Fruit fly (Drosophila melanogaster): Measurements from ENCODE around the gene Afti.

Afti gene

DNA sequence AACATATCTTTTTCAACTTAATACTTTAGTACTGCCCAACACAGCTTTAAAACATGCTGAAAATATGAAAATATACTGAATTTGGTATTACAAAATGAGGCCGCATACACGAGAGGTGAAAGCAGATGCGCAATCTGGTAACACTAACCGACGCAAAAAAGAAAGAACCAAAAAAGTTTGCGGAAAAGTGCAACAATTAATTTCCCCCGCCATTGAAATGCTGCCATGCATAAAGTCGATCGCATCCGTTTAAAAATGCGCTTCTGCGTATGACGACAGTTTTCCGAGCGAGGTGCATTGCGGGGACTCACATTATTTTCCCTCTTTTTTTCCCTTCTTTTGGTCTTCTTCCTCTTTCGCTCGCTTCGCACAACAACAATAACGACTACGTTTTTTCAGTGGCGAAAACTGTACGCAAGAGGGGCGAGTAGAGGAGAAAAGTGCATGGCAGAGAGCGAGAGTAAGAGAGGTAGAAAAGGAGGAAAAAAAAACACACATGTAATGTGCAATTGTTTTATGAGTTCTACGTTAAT is 10.5 kb downstream of the Afti start, which contains the start of gene Set8:
Set8 (plus strand) TSS at position 127 of the 533 bp plus-strand sequence.
- TF ChIP-seq dsf (GFP tag; optimal IDR thresholded peaks at IDR 0.05; ENCODE audit: borderline replicate concordance) (no peak), jim (GFP tag; optimal IDR thresholded peaks at IDR 0.05) (peak; percentile 93), psq (GFP tag; optimal IDR thresholded peaks at IDR 0.05) (peak; percentile 96), usp (GFP tag; optimal IDR thresholded peaks at IDR 0.05) (no peak), Rel (GFP tag; optimal IDR thresholded peaks at IDR 0.05) (no peak), Rel (tag; optimal IDR thresholded peaks at IDR 0.05) (peak; percentile 97)

DNA sequence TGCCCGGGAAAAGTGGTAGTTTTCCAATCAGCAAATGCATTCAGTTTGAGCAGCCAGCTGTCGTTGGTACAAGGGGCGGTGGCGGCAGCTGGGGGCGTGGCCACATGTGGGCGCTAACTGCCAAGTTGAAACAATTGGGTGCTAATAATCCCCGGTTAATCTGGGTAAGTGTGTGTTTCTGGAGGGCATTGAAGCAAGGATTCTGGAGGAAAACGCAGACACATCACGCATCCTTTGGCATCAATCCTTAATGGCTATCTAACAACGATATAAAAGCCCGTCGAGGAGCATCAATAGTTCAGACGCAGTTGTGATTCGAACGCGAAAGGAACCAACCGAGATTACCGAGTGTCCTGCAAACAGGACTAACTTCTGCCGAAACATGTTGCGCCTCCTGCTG is 11.9 kb downstream of the Afti start, which contains the start of gene Crz:
Crz (plus strand) TSS at position 301 of the 400 bp plus-strand sequence.
- TF ChIP-seq Mio (GFP tag; optimal IDR thresholded peaks at IDR 0.05) = no peak
- TF ChIP-seq rgr (GFP tag; optimal IDR thresholded peaks at IDR 0.05) = no peak
- TF ChIP-seq CG9705 (GFP tag; optimal IDR thresholded peaks at IDR 0.05) = no peak
- no peak for TF ChIP-seq ey (GFP tag; optimal IDR thresholded peaks at IDR 0.05)
- no peak for TF ChIP-seq dl (GFP tag; optimal IDR thresholded peaks at IDR 0.05; ENCODE audit: insufficient read depth in 1 of 2, partially characterized antibody in 2 of 2)
- TF ChIP-seq Rel (GFP tag; optimal IDR thresholded peaks at IDR 0.05) = no peak
- no peak for TF ChIP-seq Rel (tag; optimal IDR thresholded peaks at IDR 0.05)
- no peak for TF ChIP-seq fru (GFP tag; optimal IDR thresholded peaks at IDR 0.05)
- TF ChIP-seq br (GFP tag; optimal IDR thresholded peaks at IDR 0.05) = no peak
- no peak for TF ChIP-seq tai (GFP tag; optimal IDR thresholded peaks at IDR 0.05)
- no peak for TF ChIP-seq Hr83 (GFP tag; optimal IDR thresholded peaks at IDR 0.05; ENCODE audit: poor library complexity, severe bottlenecking)
- TF ChIP-seq Myc (optimal IDR thresholded peaks at IDR 0.05) = no peak
- no peak for TF ChIP-seq h (GFP tag; optimal IDR thresholded peaks at IDR 0.05)
- TF ChIP-seq dsf (GFP tag; optimal IDR thresholded peaks at IDR 0.05; ENCODE audit: borderline replicate concordance) = no peak
- no peak for TF ChIP-seq usp (GFP tag; optimal IDR thresholded peaks at IDR 0.05)
- TF ChIP-seq dmrt93B (GFP tag; optimal IDR thresholded peaks at IDR 0.05) = no peak
- no peak for TF ChIP-seq pan (optimal IDR thresholded peaks at IDR 0.05)
- no peak for TF ChIP-seq foxo (GFP tag; optimal IDR thresholded peaks at IDR 0.05)

DNA sequence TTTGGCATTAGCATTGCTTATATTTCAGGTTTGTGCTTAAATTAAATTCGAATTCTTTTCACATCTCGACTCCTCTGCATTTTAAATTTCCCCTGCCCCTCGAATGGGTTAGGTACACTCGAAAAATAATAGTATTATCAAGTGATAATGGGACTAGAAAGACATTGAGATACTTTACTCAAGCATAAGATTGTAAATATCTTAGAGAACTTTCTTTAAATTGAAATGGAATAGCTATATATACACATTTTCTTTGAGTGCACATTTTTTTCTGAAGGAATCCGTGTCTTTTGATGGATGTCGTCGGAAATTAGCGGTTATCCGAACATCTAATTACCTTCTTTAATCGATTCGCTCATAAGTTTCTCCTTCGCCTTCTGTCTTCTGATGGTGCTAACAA is 15.5 kb downstream of the Afti start:
- TF ChIP-seq HLH106 (tag; optimal IDR thresholded peaks at IDR 0.05) = peak; percentile 53
- TF ChIP-seq foxo (GFP tag; optimal IDR thresholded peaks at IDR 0.05) = peak in 1 of 2 experiments; percentile 60
- TF ChIP-seq GATAd (GFP tag; optimal IDR thresholded peaks at IDR 0.05) = peak; percentile 14
- no peak for TF ChIP-seq sv (GFP tag; optimal IDR thresholded peaks at IDR 0.05)
- no peak for TF ChIP-seq Abd-B (GFP tag; optimal IDR thresholded peaks at IDR 0.05)
- peak; percentile 8 for TF ChIP-seq OdsH (GFP tag; optimal IDR thresholded peaks at IDR 0.05)
- peak; percentile 48 for TF ChIP-seq rgr (GFP tag; optimal IDR thresholded peaks at IDR 0.05)
- TF ChIP-seq Sp1 (GFP tag; optimal IDR thresholded peaks at IDR 0.05) = peak; percentile 42
- peak; percentile 61 for TF ChIP-seq h (GFP tag; optimal IDR thresholded peaks at IDR 0.05)
- peak; percentile 47 for TF ChIP-seq ey (GFP tag; optimal IDR thresholded peaks at IDR 0.05)

DNA sequence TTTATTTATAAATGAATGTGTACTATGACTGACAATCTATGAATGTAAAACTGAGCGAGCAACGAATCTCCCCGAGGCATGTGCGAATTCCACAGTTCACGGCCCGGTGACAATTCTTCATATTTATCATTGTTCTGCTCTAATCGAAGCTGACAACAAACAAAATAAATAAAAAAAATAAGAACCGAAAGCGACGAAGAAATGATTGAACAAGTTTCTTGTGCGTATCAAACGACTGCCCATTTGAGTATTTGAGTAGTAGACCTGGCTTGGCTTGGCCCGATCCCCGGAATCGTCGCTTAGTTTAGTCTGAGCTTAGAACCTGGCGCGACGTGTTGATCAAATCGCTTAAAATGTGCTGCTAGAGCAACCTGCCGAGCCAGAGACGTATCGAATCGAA is 16.4 kb downstream of the Afti start, which contains the start of gene CG31321:
CG31321 (plus strand) TSS at position 301 of the 400 bp plus-strand sequence.
- TF ChIP-seq HLH106 (tag; optimal IDR thresholded peaks at IDR 0.05) = no peak
- no peak for TF ChIP-seq dsf (GFP tag; optimal IDR thresholded peaks at IDR 0.05; ENCODE audit: borderline replicate concordance)
- no peak for TF ChIP-seq GATAd (GFP tag; optimal IDR thresholded peaks at IDR 0.05)
- TF ChIP-seq pan (optimal IDR thresholded peaks at IDR 0.05) = no peak
- no peak for TF ChIP-seq Hr83 (GFP tag; optimal IDR thresholded peaks at IDR 0.05; ENCODE audit: poor library complexity, severe bottlenecking)
- no peak for TF ChIP-seq OdsH (GFP tag; optimal IDR thresholded peaks at IDR 0.05)
- TF ChIP-seq rgr (GFP tag; optimal IDR thresholded peaks at IDR 0.05) = no peak
- TF ChIP-seq dl (GFP tag; optimal IDR thresholded peaks at IDR 0.05; ENCODE audit: insufficient read depth in 1 of 2, partially characterized antibody in 2 of 2) = no peak
- no peak for TF ChIP-seq Myc (optimal IDR thresholded peaks at IDR 0.05)
- no peak for TF ChIP-seq lola (GFP tag; optimal IDR thresholded peaks at IDR 0.05)
- TF ChIP-seq fru (GFP tag; optimal IDR thresholded peaks at IDR 0.05) = no peak

DNA sequence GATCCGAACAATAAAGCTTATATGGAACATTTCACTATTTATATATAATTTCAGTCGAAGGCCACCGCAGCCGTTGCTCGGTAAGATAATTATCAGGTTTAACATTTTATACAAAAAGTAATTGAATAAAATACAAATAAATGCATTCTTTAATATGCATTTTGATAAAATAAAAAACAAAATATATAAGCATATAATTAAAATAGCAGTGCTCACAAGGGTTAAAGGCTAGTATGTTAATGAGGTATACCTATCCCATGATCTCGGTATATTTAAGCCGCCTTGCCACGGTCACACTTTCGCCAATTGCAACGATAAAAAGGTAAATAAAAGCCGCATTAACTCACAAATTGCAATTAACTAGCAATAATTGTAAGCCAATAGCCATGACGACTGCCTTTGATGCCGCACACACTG is 17.7 kb downstream of the Afti start, which contains the start of gene Polr2I:
Polr2I (plus strand) TSS at position 289 of the 417 bp plus-strand sequence.
- TF ChIP-seq Jra (GFP tag; optimal IDR thresholded peaks at IDR 0.05) (no peak), HLH106 (tag; optimal IDR thresholded peaks at IDR 0.05) (peak; percentile 60), Sp1 (GFP tag; optimal IDR thresholded peaks at IDR 0.05) (peak; percentile 45), rgr (GFP tag; optimal IDR thresholded peaks at IDR 0.05) (peak; percentile 32), CG32264 (GFP tag; optimal IDR thresholded peaks at IDR 0.05) (no peak), foxo (GFP tag; optimal IDR thresholded peaks at IDR 0.05) (peak in 1 of 2 experiments; percentile 45), psq (GFP tag; optimal IDR thresholded peaks at IDR 0.05) (peak; percentile 9), CG9705 (GFP tag; optimal IDR thresholded peaks at IDR 0.05) (peak; percentile 37), CrebA (GFP tag; optimal IDR thresholded peaks at IDR 0.05; ENCODE audit: borderline replicate concordance) (no peak), lola (GFP tag; optimal IDR thresholded peaks at IDR 0.05) (no peak), dsf (GFP tag; optimal IDR thresholded peaks at IDR 0.05; ENCODE audit: borderline replicate concordance) (peak; percentile 25)
